Worm (Caenorhabditis elegans) whole organism, midembryonic: ENCODE results near the gene ztf-31.

ENCODE experiments used
- cog-1 ChIP-seq: sonication (generic microtip); optimal IDR thresholded peaks from 2 replicates; lab custom pipeline; 2016; ENCODE audit warnings: missing genetic modification characterization, missing compliant biosample characterization
- ref-1 ChIP-seq: fragments of 200-800 bp; sonication (Bioruptor generic); conservative IDR thresholded peaks from 2 replicates; pipeline ENCODE4 v1.3.6; 2022; ENCODE audit warnings: missing genetic modification reagents, missing genetic modification characterization, missing compliant biosample characterization

DNA sequence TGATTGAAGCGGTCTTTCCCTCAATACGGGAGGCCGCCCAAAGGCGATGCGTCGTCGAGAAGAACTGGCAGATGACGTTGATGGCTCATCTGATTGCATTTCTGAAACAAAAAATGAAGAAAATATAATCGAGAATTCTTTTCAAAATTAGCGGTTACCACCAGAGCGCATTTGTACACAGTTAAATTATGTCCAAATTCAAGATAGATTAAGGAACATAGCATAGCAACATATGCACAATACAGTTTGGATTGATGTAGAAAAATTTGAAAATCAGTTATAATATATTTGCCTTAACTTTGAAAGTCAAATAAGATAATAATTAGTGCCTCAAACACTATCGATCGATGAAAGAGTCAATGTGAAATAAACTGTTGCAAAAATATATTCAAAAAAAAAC is 11.5 kb upstream of the ztf-31 start, which contains the start of gene R151.8:
- TF ChIP-seq ref-1 (no peak), cog-1 (no peak)
